Worm (Caenorhabditis elegans) whole organism, L2 larva: ENCODE measurements around the gene ZK177.3.

Experiments
- F13H6.1 ChIP-seq: sonication (generic microtip); optimal IDR thresholded peaks from 2 replicates; lab custom pipeline; 2016; ENCODE audit warnings: missing genetic modification characterization, missing compliant biosample characterization
- R02D3.7 ChIP-seq: fragments of 150-350 bp; optimal IDR thresholded peaks from 2 replicates; lab custom pipeline; 2014; ENCODE audit warnings: missing biosample characterization, missing genetic modification characterization
- Y55F3AM.14 ChIP-seq: fragments of 200-800 bp; sonication (Bioruptor generic); optimal IDR thresholded peaks from 2 replicates; lab custom pipeline; 2018; ENCODE audit warnings: mild to moderate bottlenecking, missing genetic modification characterization, missing compliant biosample characterization
- alr-1 ChIP-seq: fragments of 150-350 bp; optimal IDR thresholded peaks from 2 replicates; lab custom pipeline; 2014; ENCODE audit warnings: missing biosample characterization, missing genetic modification characterization
- aly-2 ChIP-seq: fragments of 150-350 bp; optimal IDR thresholded peaks from 2 replicates; lab custom pipeline; 2014; ENCODE audit warnings: missing biosample characterization, missing genetic modification characterization
- ama-1 ChIP-seq: fragments of 150-350 bp; optimal IDR thresholded peaks from 2 replicates; lab custom pipeline; 2018; ENCODE audit warnings: inconsistent platforms
- blmp-1 ChIP-seq: sonication (generic microtip); optimal IDR thresholded peaks from 2 replicates; lab custom pipeline; 2017; ENCODE audit warnings: missing genetic modification characterization, mild to moderate bottlenecking, missing compliant biosample characterization, antibody characterized with exemption, moderate library complexity; ENCODE audit not compliant: insufficient read depth
- ceh-82 ChIP-seq: fragments of 150-350 bp; optimal IDR thresholded peaks from 2 replicates; lab custom pipeline; 2014; ENCODE audit warnings: missing biosample characterization, missing genetic modification characterization
- crh-2 ChIP-seq: sonication (generic microtip); optimal IDR thresholded peaks from 2 replicates; lab custom pipeline; 2017; ENCODE audit warnings: missing biosample characterization, missing genetic modification characterization
- dmd-4 ChIP-seq: sonication (generic microtip); optimal IDR thresholded peaks from 2 replicates; lab custom pipeline; 2017; ENCODE audit warnings: missing biosample characterization, missing genetic modification characterization
- elt-1 ChIP-seq: fragments of 150-350 bp; optimal IDR thresholded peaks from 2 replicates; lab custom pipeline; 2014; ENCODE audit warnings: missing biosample characterization, missing genetic modification characterization
- elt-3 ChIP-seq: sonication (generic microtip); optimal IDR thresholded peaks from 2 replicates; lab custom pipeline; 2017; ENCODE audit warnings: missing biosample characterization, missing genetic modification characterization
- fos-1 ChIP-seq: fragments of 150-350 bp; optimal IDR thresholded peaks from 2 replicates; lab custom pipeline; 2014; ENCODE audit warnings: missing biosample characterization, missing genetic modification characterization
- gmeb-1 ChIP-seq: fragments of 150-350 bp; optimal IDR thresholded peaks from 2 replicates; lab custom pipeline; 2014; ENCODE audit warnings: missing biosample characterization, missing genetic modification characterization
- lin-11 ChIP-seq: fragments of 150-350 bp; sonication (generic microtip); optimal IDR thresholded peaks from 2 replicates; lab custom pipeline; 2014; ENCODE audit warnings: missing biosample characterization, missing genetic modification characterization, inconsistent platforms, mixed read lengths
- lsy-2 ChIP-seq, 2 experiments: fragments of 150-350 bp in 1 of 2; sonication (generic microtip) in 1 of 2; optimal IDR thresholded peaks; 2 replicates each; lab custom pipeline; 2014 to 2017; ENCODE audit warnings: missing biosample characterization in 2 of 2, missing genetic modification characterization in 2 of 2
- mab-5 ChIP-seq: fragments of 150-350 bp; optimal IDR thresholded peaks from 2 replicates; lab custom pipeline; 2014; ENCODE audit warnings: missing biosample characterization, missing genetic modification characterization
- mbf-1 ChIP-seq: sonication (generic microtip); optimal IDR thresholded peaks from 2 replicates; lab custom pipeline; 2017; ENCODE audit warnings: missing biosample characterization, missing genetic modification characterization
- mdl-1 ChIP-seq, 2 experiments: fragments of 150-350 bp in 1 of 2; sonication (generic microtip) in 1 of 2; optimal IDR thresholded peaks; 2 replicates each; lab custom pipeline; 2017; ENCODE audit warnings: missing biosample characterization in 2 of 2, missing genetic modification characterization in 2 of 2
- nhr-10 ChIP-seq: sonication (generic microtip); optimal IDR thresholded peaks from 2 replicates; lab custom pipeline; 2017; ENCODE audit warnings: missing biosample characterization, missing genetic modification characterization
- nhr-11 ChIP-seq: fragments of 150-350 bp; optimal IDR thresholded peaks from 2 replicates; lab custom pipeline; 2014; ENCODE audit warnings: missing biosample characterization, missing genetic modification characterization
- nhr-12 ChIP-seq: fragments of 150-350 bp; optimal IDR thresholded peaks from 2 replicates; lab custom pipeline; 2014; ENCODE audit warnings: missing biosample characterization, missing genetic modification characterization
- nhr-129 ChIP-seq: fragments of 150-350 bp; optimal IDR thresholded peaks from 2 replicates; lab custom pipeline; 2014; ENCODE audit warnings: missing biosample characterization, missing genetic modification characterization
- nhr-21 ChIP-seq: fragments of 150-350 bp; optimal IDR thresholded peaks from 2 replicates; lab custom pipeline; 2014; ENCODE audit warnings: missing biosample characterization, missing genetic modification characterization
- nhr-23 ChIP-seq: fragments of 150-350 bp; optimal IDR thresholded peaks from 2 replicates; lab custom pipeline; 2014; ENCODE audit warnings: missing biosample characterization, missing genetic modification reagents, missing genetic modification characterization
- nhr-237 ChIP-seq: fragments of 150-350 bp; optimal IDR thresholded peaks from 2 replicates; lab custom pipeline; 2014; ENCODE audit warnings: missing biosample characterization, missing genetic modification characterization
- nhr-25 ChIP-seq: fragments of 150-350 bp; sonication (generic microtip); optimal IDR thresholded peaks from 3 replicates; lab custom pipeline; 2014; ENCODE audit warnings: missing biosample characterization, missing genetic modification characterization
- nhr-6 ChIP-seq: fragments of 150-350 bp; optimal IDR thresholded peaks from 2 replicates; lab custom pipeline; 2014; ENCODE audit warnings: missing biosample characterization, missing genetic modification characterization
- nhr-77 ChIP-seq: fragments of 150-350 bp; optimal IDR thresholded peaks from 2 replicates; lab custom pipeline; 2014; ENCODE audit warnings: missing biosample characterization, missing genetic modification characterization
- peb-1 ChIP-seq: fragments of 150-350 bp; optimal IDR thresholded peaks from 2 replicates; lab custom pipeline; 2014; ENCODE audit warnings: missing biosample characterization, missing genetic modification characterization
- skn-1 ChIP-seq: sonication (generic microtip); optimal IDR thresholded peaks from 2 replicates; lab custom pipeline; 2017; ENCODE audit warnings: missing biosample characterization, missing genetic modification characterization
- sma-3 ChIP-seq: sonication (generic microtip); optimal IDR thresholded peaks from 2 replicates; lab custom pipeline; 2016; ENCODE audit warnings: missing genetic modification reagents, missing genetic modification characterization, missing compliant biosample characterization
- sma-9 ChIP-seq, 2 experiments: fragments of 150-350 bp in 1 of 2; sonication (generic microtip) in 1 of 2; optimal IDR thresholded peaks; 2 replicates each; lab custom pipeline; 2014 to 2016; ENCODE audit warnings: missing genetic modification characterization in 2 of 2, mild to moderate bottlenecking in 1 of 2, missing biosample characterization in 1 of 2, missing compliant biosample characterization in 1 of 2, missing genetic modification reagents in 1 of 2, moderate library complexity in 1 of 2
- snpc-4 ChIP-seq: fragments of 150-350 bp; optimal IDR thresholded peaks from 2 replicates; lab custom pipeline; 2014; ENCODE audit warnings: missing biosample characterization, missing genetic modification characterization
- unc-39 ChIP-seq: fragments of 150-350 bp; optimal IDR thresholded peaks from 2 replicates; lab custom pipeline; 2014; ENCODE audit warnings: missing biosample characterization, missing genetic modification characterization
- unc-62 ChIP-seq: fragments of 150-350 bp; optimal IDR thresholded peaks from 2 replicates; lab custom pipeline; 2014; ENCODE audit warnings: missing biosample characterization, missing genetic modification reagents, missing genetic modification characterization
- zag-1 ChIP-seq: fragments of 150-350 bp; optimal IDR thresholded peaks from 2 replicates; lab custom pipeline; 2014; ENCODE audit warnings: missing biosample characterization, missing genetic modification characterization
- ztf-11 ChIP-seq: sonication (generic microtip); optimal IDR thresholded peaks from 2 replicates; lab custom pipeline; 2017; ENCODE audit warnings: missing biosample characterization, missing genetic modification characterization
- ztf-4 ChIP-seq: fragments of 150-350 bp; optimal IDR thresholded peaks from 2 replicates; lab custom pipeline; 2014; ENCODE audit warnings: missing biosample characterization, missing genetic modification characterization

The ZK177.3 gene

DNA sequence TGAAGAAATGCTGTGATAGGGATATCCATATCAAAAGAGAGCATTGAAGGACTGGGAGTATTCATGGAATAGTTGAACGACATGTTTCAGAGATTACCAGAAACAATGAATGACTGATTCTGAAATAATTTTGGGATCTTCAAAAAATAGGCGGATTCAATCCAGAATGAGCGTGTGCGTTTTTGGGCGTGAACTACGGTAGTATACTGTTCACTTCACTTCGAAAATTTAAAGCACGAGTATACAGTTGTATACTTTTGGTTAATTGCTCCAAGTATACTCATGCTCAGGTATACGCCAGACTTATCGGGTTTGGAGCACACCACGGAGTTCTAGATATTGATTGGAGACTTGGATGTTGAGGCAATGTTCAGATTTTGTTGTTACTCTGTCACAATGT is 9.7 kb downstream of the ZK177.3 start, which contains the start of gene tbx-35:
tbx-35 (minus strand) TSS at position 101 of the 400 bp plus-strand sequence.
- TF ChIP-seq mab-5 = no peak
- no peak for TF ChIP-seq Y55F3AM.14 (GFP tag; lab: Kevin White, UChicago)
- no peak for TF ChIP-seq nhr-21 (tag; lab: Kevin White, UChicago)
- no peak for TF ChIP-seq ama-1
- TF ChIP-seq mdl-1 (tag; optimal IDR thresholded peaks at IDR 0.05; lab: Kevin White, UChicago) = no peak
- TF ChIP-seq elt-1 (tag; lab: Kevin White, UChicago) = no peak
- TF ChIP-seq lsy-2 (tag; optimal IDR thresholded peaks at IDR 0.05; lab: Kevin White, UChicago) = no peak
- TF ChIP-seq ceh-82 (tag; lab: Kevin White, UChicago) = no peak
- TF ChIP-seq R02D3.7 (tag; lab: Kevin White, UChicago) = no peak
- no peak for TF ChIP-seq nhr-11 (tag; lab: Kevin White, UChicago)
- no peak for TF ChIP-seq aly-2
- TF ChIP-seq alr-1 (tag; lab: Kevin White, UChicago) = no peak
- TF ChIP-seq crh-2 (tag; lab: Kevin White, UChicago) = no peak
- no peak for TF ChIP-seq nhr-12 (tag; lab: Kevin White, UChicago)
- TF ChIP-seq blmp-1 (tag; lab: Kevin White, UChicago) = no peak
- TF ChIP-seq snpc-4 (tag; lab: Kevin White, UChicago) = no peak
- TF ChIP-seq, all 48 proteins: peak for 0

DNA sequence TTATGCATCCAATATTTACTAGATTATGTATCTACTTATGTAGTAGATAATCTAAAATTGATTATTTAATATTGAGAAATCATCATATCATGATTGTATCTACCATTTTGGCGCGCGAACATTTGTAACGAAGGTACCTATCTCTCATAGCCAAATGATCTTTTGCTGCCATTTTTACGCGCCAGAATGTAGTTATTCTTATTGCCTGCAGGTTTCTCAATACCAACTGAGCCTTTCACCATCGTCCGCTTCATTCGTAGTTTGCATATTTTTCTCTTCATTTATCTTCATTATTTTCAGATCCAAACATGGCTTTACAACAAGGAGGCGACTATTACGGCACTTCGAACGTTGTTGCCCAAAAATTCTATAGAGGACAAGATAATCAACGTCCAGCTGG is 12.2 kb downstream of the ZK177.3 start, which contains the start of gene ZK177.1:
ZK177.1 (plus strand) TSS at position 301 of the 400 bp plus-strand sequence.
- TF ChIP-seq nhr-6 (tag; lab: Kevin White, UChicago) (no peak), dmd-4 (tag; lab: Kevin White, UChicago) (no peak), nhr-21 (tag; lab: Kevin White, UChicago) (no peak), blmp-1 (tag; lab: Kevin White, UChicago) (no peak), sma-9 (GFP tag; optimal IDR thresholded peaks at IDR 0.05; lab: Kevin White, UChicago) (no peak), sma-9 (tag; optimal IDR thresholded peaks at IDR 0.05; lab: Kevin White, UChicago) (no peak), nhr-129 (tag; lab: Kevin White, UChicago) (no peak), unc-39 (tag; lab: Kevin White, UChicago) (no peak), gmeb-1 (tag; lab: Kevin White, UChicago) (no peak), fos-1 (no peak), peb-1 (tag; lab: Kevin White, UChicago) (no peak), nhr-10 (tag; lab: Kevin White, UChicago) (no peak), nhr-23 (tag; lab: Kevin White, UChicago) (no peak), sma-3 (GFP tag; lab: Kevin White, UChicago) (no peak), nhr-25 (tag; lab: Kevin White, UChicago) (no peak), zag-1 (tag; lab: Kevin White, UChicago) (no peak), ztf-4 (tag; lab: Kevin White, UChicago) (no peak), ztf-11 (tag; lab: Kevin White, UChicago) (no peak), nhr-12 (tag; lab: Kevin White, UChicago) (no peak), R02D3.7 (tag; lab: Kevin White, UChicago) (no peak), nhr-77 (tag; lab: Kevin White, UChicago) (no peak)

ce11 chrII:5531855-5532328 is 16.2 kb downstream of the ZK177.3 start, which contains the start of gene C17C3.9:
C17C3.9 (minus strand) TSS chrII:5532278.
- TF ChIP-seq mbf-1 (tag; lab: Kevin White, UChicago) = no peak
- no peak for TF ChIP-seq zag-1 (tag; lab: Kevin White, UChicago)
- no peak for TF ChIP-seq peb-1 (tag; lab: Kevin White, UChicago)
- TF ChIP-seq F13H6.1 = no peak
- TF ChIP-seq nhr-11 (tag; lab: Kevin White, UChicago) = no peak
- TF ChIP-seq ceh-82 (tag; lab: Kevin White, UChicago) = no peak
- no peak for TF ChIP-seq gmeb-1 (tag; lab: Kevin White, UChicago)
- TF ChIP-seq sma-3 (GFP tag; lab: Kevin White, UChicago) = no peak
- no peak for TF ChIP-seq unc-62 (GFP tag; lab: Kevin White, UChicago)
- no peak for TF ChIP-seq aly-2
- TF ChIP-seq skn-1 (tag; lab: Kevin White, UChicago) = no peak
- no peak for TF ChIP-seq nhr-237
- no peak for TF ChIP-seq nhr-10 (tag; lab: Kevin White, UChicago)
- TF ChIP-seq lsy-2 (tag; optimal IDR thresholded peaks at IDR 0.05; lab: Kevin White, UChicago) = no peak
- no peak for TF ChIP-seq nhr-25 (tag; lab: Kevin White, UChicago)
- TF ChIP-seq crh-2 (tag; lab: Kevin White, UChicago) = no peak
- TF ChIP-seq lin-11 (tag; lab: Kevin White, UChicago) = no peak
- no peak for TF ChIP-seq nhr-23 (tag; lab: Kevin White, UChicago)
- no peak for TF ChIP-seq elt-3 (tag; lab: Kevin White, UChicago)
